Fruit fly (Drosophila melanogaster) whole organism, embryonic: Measurements from ENCODE around the gene CG31922.

Experiments
- Antp ChIP-seq: fragments of 200-800 bp; sonication (Bioruptor generic); optimal IDR thresholded peaks from 3 replicates; lab custom pipeline; 2016; ENCODE audit warnings: missing biosample characterization, missing genetic modification characterization
- Atf6 ChIP-seq: fragments of 200-800 bp; sonication (Bioruptor generic); IDR thresholded peaks from 2 replicates; pipeline ENCODE4 v1.3.6; 2022; ENCODE audit warnings: missing biosample characterization, missing genetic modification characterization
- Blimp-1 ChIP-seq: fragments of 200-800 bp; sonication (Bioruptor generic); optimal IDR thresholded peaks from 3 replicates; lab custom pipeline; 2018; ENCODE audit warnings: missing biosample characterization, missing genetic modification characterization, mild to moderate bottlenecking, moderate library complexity, missing genetic modification reagents
- CG10274 ChIP-seq: fragments of 200-800 bp; sonication (Bioruptor generic); optimal IDR thresholded peaks from 3 replicates; lab custom pipeline; 2017; ENCODE audit warnings: missing biosample characterization, mild to moderate bottlenecking, missing genetic modification characterization
- CG11398 ChIP-seq: fragments of 200-800 bp; sonication (Bioruptor generic); optimal IDR thresholded peaks from 2 replicates; lab custom pipeline; 2016; ENCODE audit warnings: missing biosample characterization, missing genetic modification characterization
- CG14441 ChIP-seq: fragments of 200-800 bp; sonication (Bioruptor generic); IDR thresholded peaks from 2 replicates; pipeline ENCODE4 v1.3.6; 2022; ENCODE audit warnings: missing biosample characterization, missing genetic modification characterization
- CG14710 ChIP-seq: fragments of 200-800 bp; sonication (Bioruptor generic); optimal IDR thresholded peaks from 3 replicates; lab custom pipeline; 2019; ENCODE audit warnings: missing biosample characterization, mild to moderate bottlenecking, missing genetic modification characterization, moderate library complexity
- CG15601 ChIP-seq: fragments of 200-800 bp; sonication (Bioruptor generic); optimal IDR thresholded peaks from 3 replicates; lab custom pipeline; 2019; ENCODE audit warnings: missing biosample characterization, mild to moderate bottlenecking, missing genetic modification characterization, moderate library complexity
- CG17359 ChIP-seq: fragments of 200-800 bp; sonication (Bioruptor generic); optimal IDR thresholded peaks from 3 replicates; lab custom pipeline; 2018; ENCODE audit warnings: missing biosample characterization, mild to moderate bottlenecking, missing genetic modification characterization, moderate library complexity
- CG17361 ChIP-seq: fragments of 200-800 bp; sonication (Bioruptor generic); IDR thresholded peaks from 3 replicates; pipeline ENCODE4 v1.3.6; 2022; ENCODE audit warnings: missing biosample characterization, missing genetic modification characterization
- CG17612 ChIP-seq: fragments of 200-800 bp; sonication (Bioruptor generic); IDR thresholded peaks from 2 replicates; pipeline ENCODE4 v1.3.6; 2022; ENCODE audit warnings: missing biosample characterization, missing genetic modification characterization
- CG30431 ChIP-seq: fragments of 200-800 bp; sonication (Bioruptor generic); optimal IDR thresholded peaks from 2 replicates; lab custom pipeline; 2017; ENCODE audit warnings: missing biosample characterization, missing genetic modification characterization
- CG31365 ChIP-seq: fragments of 200-800 bp; sonication (Bioruptor generic); optimal IDR thresholded peaks from 2 replicates; lab custom pipeline; 2018; ENCODE audit warnings: missing biosample characterization, mild to moderate bottlenecking, missing genetic modification characterization
- CG31388 ChIP-seq: fragments of 200-800 bp; sonication (Bioruptor generic); optimal IDR thresholded peaks from 2 replicates; lab custom pipeline; 2016; ENCODE audit warnings: missing biosample characterization, missing genetic modification characterization
- CG3163 ChIP-seq: fragments of 200-800 bp; sonication (Bioruptor generic); optimal IDR thresholded peaks from 3 replicates; lab custom pipeline; 2016; ENCODE audit warnings: missing biosample characterization, missing genetic modification characterization
- CG34376 ChIP-seq: fragments of 200-800 bp; sonication (Bioruptor generic); optimal IDR thresholded peaks from 2 replicates; lab custom pipeline; 2018; ENCODE audit warnings: missing biosample characterization, mild to moderate bottlenecking, missing genetic modification characterization
- CG4282 ChIP-seq: fragments of 200-800 bp; sonication (Bioruptor generic); optimal IDR thresholded peaks from 2 replicates; lab custom pipeline; 2016; ENCODE audit warnings: missing biosample characterization, missing genetic modification characterization
- CG43689 ChIP-seq: fragments of 200-800 bp; sonication (Bioruptor generic); IDR thresholded peaks from 2 replicates; pipeline ENCODE4 v1.3.6; 2022; ENCODE audit warnings: missing biosample characterization, missing genetic modification characterization
- CG4854 ChIP-seq: fragments of 200-800 bp; sonication (Bioruptor generic); optimal IDR thresholded peaks from 2 replicates; lab custom pipeline; 2016; ENCODE audit warnings: missing biosample characterization, missing genetic modification characterization, inconsistent platforms
- CG6813 ChIP-seq: fragments of 200-800 bp; sonication (Bioruptor generic); optimal IDR thresholded peaks from 2 replicates; lab custom pipeline; 2017; ENCODE audit warnings: missing biosample characterization, missing genetic modification characterization, mild to moderate bottlenecking, moderate library complexity, missing genetic modification reagents
- CG7357 ChIP-seq: fragments of 200-800 bp; sonication (Bioruptor generic); IDR thresholded peaks from 3 replicates; pipeline ENCODE4 v1.3.6; 2022; ENCODE audit warnings: missing biosample characterization, missing genetic modification characterization
- CG7372 ChIP-seq: fragments of 200-800 bp; sonication (Bioruptor generic); IDR thresholded peaks from 2 replicates; pipeline ENCODE4 v1.3.6; 2022; ENCODE audit warnings: missing biosample characterization, missing genetic modification characterization
- CG7987 ChIP-seq: fragments of 200-800 bp; sonication (Bioruptor generic); optimal IDR thresholded peaks from 2 replicates; lab custom pipeline; 2018; ENCODE audit warnings: missing biosample characterization, mild to moderate bottlenecking, missing genetic modification characterization, moderate library complexity
- Dad ChIP-seq: fragments of 200-800 bp; sonication (Bioruptor generic); optimal IDR thresholded peaks from 3 replicates; lab custom pipeline; 2016; ENCODE audit warnings: missing biosample characterization, missing genetic modification characterization
- E2f1 ChIP-seq: fragments of 200-800 bp; sonication (Bioruptor generic); IDR thresholded peaks from 2 replicates; pipeline ENCODE4 v1.3.6; 2022; ENCODE audit warnings: missing biosample characterization, missing genetic modification characterization
- Ets65A ChIP-seq: fragments of 200-800 bp; sonication (Bioruptor generic); peaks from one replicate; lab custom pipeline; 2016; ENCODE audit warnings: missing biosample characterization, missing genetic modification characterization
- Gug ChIP-seq: fragments of 200-800 bp; sonication (Bioruptor generic); IDR thresholded peaks from 4 replicates; pipeline ENCODE4 v1.3.6; 2022; ENCODE audit warnings: missing biosample characterization, missing genetic modification characterization
- NC2α ChIP-seq: fragments of 200-800 bp; sonication (Bioruptor generic); optimal IDR thresholded peaks from 2 replicates; lab custom pipeline; 2016; ENCODE audit warnings: missing biosample characterization, missing genetic modification characterization
- Neu2 ChIP-seq: fragments of 200-800 bp; sonication (Bioruptor generic); optimal IDR thresholded peaks from 3 replicates; lab custom pipeline; 2016; ENCODE audit warnings: missing biosample characterization, missing genetic modification characterization, borderline replicate concordance
- NfI ChIP-seq: fragments of 200-800 bp; sonication (Bioruptor generic); optimal IDR thresholded peaks from 3 replicates; lab custom pipeline; 2018; ENCODE audit warnings: missing biosample characterization, mild to moderate bottlenecking, missing genetic modification characterization, moderate library complexity
- Six4 ChIP-seq: fragments of 200-800 bp; sonication (Bioruptor generic); optimal IDR thresholded peaks from 2 replicates; lab custom pipeline; 2016; ENCODE audit warnings: missing biosample characterization, missing genetic modification characterization
- Sox100B ChIP-seq: fragments of 200-800 bp; sonication (Bioruptor generic); optimal IDR thresholded peaks from 3 replicates; lab custom pipeline; 2018; ENCODE audit warnings: missing biosample characterization, mild to moderate bottlenecking, missing genetic modification characterization
- Spps ChIP-seq: fragments of 200-800 bp; sonication (Bioruptor generic); optimal IDR thresholded peaks from 2 replicates; lab custom pipeline; 2018; ENCODE audit warnings: missing biosample characterization, mild to moderate bottlenecking, missing genetic modification characterization
- Sry-δ ChIP-seq: fragments of 200-800 bp; sonication (Bioruptor generic); optimal IDR thresholded peaks from 2 replicates; lab custom pipeline; 2016; ENCODE audit warnings: missing biosample characterization, missing genetic modification characterization
- Stat92E ChIP-seq, 3 experiments: fragments of >200 bp in 2 of 3; fragments of 200-800 bp in 1 of 3; sonication (Bioruptor generic) in 1 of 3; optimal IDR thresholded peaks; 2 replicates each; lab custom pipeline; 2017 to 2019; ENCODE audit warnings: missing biosample characterization in 3 of 3, missing genetic modification characterization in 3 of 3, mild to moderate bottlenecking in 1 of 3, moderate library complexity in 1 of 3
- amos ChIP-seq: fragments of 200-800 bp; sonication (Bioruptor generic); IDR thresholded peaks from 2 replicates; pipeline ENCODE4 v1.3.6; 2022; ENCODE audit warnings: missing biosample characterization, missing genetic modification characterization; ENCODE audit not compliant: partially characterized antibody
- ato ChIP-seq: fragments of 200-800 bp; sonication (Bioruptor generic); IDR thresholded peaks from 2 replicates; pipeline ENCODE4 v1.3.6; 2022; ENCODE audit warnings: missing biosample characterization, missing genetic modification characterization; ENCODE audit not compliant: partially characterized antibody
- az2 ChIP-seq: fragments of 200-800 bp; sonication (Bioruptor generic); optimal IDR thresholded peaks from 3 replicates; lab custom pipeline; 2016; ENCODE audit warnings: missing biosample characterization, missing genetic modification characterization
- bab2 ChIP-seq: fragments of 200-800 bp; sonication (Bioruptor generic); optimal IDR thresholded peaks from 2 replicates; lab custom pipeline; 2016; ENCODE audit warnings: missing biosample characterization, missing genetic modification characterization
- cas ChIP-seq: fragments of 200-800 bp; sonication (Bioruptor generic); IDR thresholded peaks from 2 replicates; pipeline ENCODE4 v1.3.6; 2022; ENCODE audit warnings: missing biosample characterization, missing genetic modification characterization
- cato ChIP-seq: fragments of 200-800 bp; sonication (Bioruptor generic); optimal IDR thresholded peaks from 2 replicates; lab custom pipeline; 2016; ENCODE audit warnings: missing biosample characterization, missing genetic modification characterization, borderline replicate concordance
- chinmo ChIP-seq: fragments of 200-800 bp; sonication (Bioruptor generic); IDR thresholded peaks from 4 replicates; pipeline ENCODE4 v1.3.6; 2022; ENCODE audit warnings: missing biosample characterization, missing genetic modification characterization; ENCODE audit not compliant: partially characterized antibody
- crol ChIP-seq: fragments of 200-800 bp; sonication (Bioruptor generic); IDR thresholded peaks from 2 replicates; pipeline ENCODE4 v1.3.6; 2022; ENCODE audit warnings: missing biosample characterization, missing genetic modification characterization
- da ChIP-seq: fragments of 200-800 bp; sonication (Bioruptor generic); optimal IDR thresholded peaks from 2 replicates; lab custom pipeline; 2016; ENCODE audit warnings: missing biosample characterization, missing genetic modification characterization
- dan ChIP-seq: fragments of 200-800 bp; sonication (Bioruptor generic); IDR thresholded peaks from 2 replicates; pipeline ENCODE4 v1.3.6; 2022; ENCODE audit warnings: missing biosample characterization, missing genetic modification characterization
- dpn ChIP-seq, 2 experiments: fragments of 200-800 bp; sonication (Bioruptor generic); optimal IDR thresholded peaks; 3 replicates each; lab custom pipeline; 2016; ENCODE audit warnings: missing biosample characterization in 2 of 2, missing genetic modification characterization in 2 of 2
- dysf ChIP-seq: fragments of 200-800 bp; sonication (Bioruptor generic); IDR thresholded peaks from 3 replicates; pipeline ENCODE4 v1.3.6; 2022; ENCODE audit warnings: missing biosample characterization, missing genetic modification characterization
- pros ChIP-seq: fragments of 200-800 bp; sonication (Bioruptor generic); optimal IDR thresholded peaks from 3 replicates; lab custom pipeline; 2019; ENCODE audit warnings: missing biosample characterization, mild to moderate bottlenecking, missing genetic modification characterization, moderate library complexity
- slou ChIP-seq: fragments of 200-800 bp; sonication (Bioruptor generic); optimal IDR thresholded peaks from 3 replicates; lab custom pipeline; 2016; ENCODE audit warnings: missing biosample characterization, missing genetic modification characterization
- stc ChIP-seq: fragments of 200-800 bp; sonication (Bioruptor generic); IDR thresholded peaks from 2 replicates; pipeline ENCODE4 v1.3.6; 2022; ENCODE audit warnings: missing biosample characterization, missing genetic modification characterization

Gene CG31922

dm6 chr2L:1169867-1170415 lies at the start of gene CG31922, which contains the start of gene Plap (continued):
- TF ChIP-seq slou (peak; percentile 68), CG11398 (no peak), NC2α (GFP tag; lab: Kevin White, UChicago) (no peak), ato (GFP tag; lab: Robert Waterston, UW) (peak; percentile 53), chinmo (GFP tag; lab: Robert Waterston, UW) (peak; percentile 75; the same call in 2 of the 4 replicates), CG17612 (no peak), Atf6 (GFP tag; lab: Robert Waterston, UW) (peak; percentile 60; the same call in 1 of the 2 replicates), CG7987 (GFP tag; lab: Kevin White, UChicago) (no peak), CG15601 (peak; percentile 71), CG7372 (peak; percentile 54; the same call in 1 of the 2 replicates), CG17361 (peak; percentile 77), E2f1 (GFP tag; lab: Robert Waterston, UW) (no peak), Antp (GFP tag; lab: Kevin White, UChicago) (peak; percentile 57), CG14710 (tag; lab: Kevin White, UChicago) (peak; percentile 86), bab2 (GFP tag; lab: Kevin White, UChicago) (peak; percentile 64), stc (0 out of 2 replicates have a peak, but pooled peaks have one; percentile 7), cas (GFP tag; lab: Robert Waterston, UW) (no peak), dysf (GFP tag; lab: Robert Waterston, UW) (peak; percentile 62; the same call in 1 of the 3 replicates), CG43689 (GFP tag; lab: Robert Waterston, UW) (no peak), NfI (peak; percentile 75), CG31388 (GFP tag; lab: Kevin White, UChicago) (no peak), CG3163 (GFP tag; lab: Kevin White, UChicago) (peak; percentile 10), Blimp-1 (GFP tag; lab: Kevin White, UChicago) (no peak), CG30431 (no peak), CG4854 (no peak), cato (GFP tag; lab: Kevin White, UChicago) (peak; percentile 52), Gug (GFP tag; lab: Robert Waterston, UW) (peak; percentile 64; the same call in 2 of the 4 replicates), Stat92E (GFP tag; optimal IDR thresholded peaks at IDR 0.05; lab: Kevin White, UChicago) (no peak), amos (GFP tag; lab: Robert Waterston, UW) (peak; percentile 82; the same call in 1 of the 2 replicates), CG17359 (tag; lab: Kevin White, UChicago) (peak; percentile 40), Neu2 (no peak), pros (GFP tag; lab: Kevin White, UChicago) (no peak), CG31365 (no peak), CG4282 (peak; percentile 17), Ets65A (peak; percentile 95), Six4 (GFP tag; lab: Kevin White, UChicago) (peak; percentile 41), az2 (GFP tag; lab: Kevin White, UChicago) (peak; percentile 65), CG6813 (GFP tag; lab: Kevin White, UChicago) (no peak), da (no peak), Dad (GFP tag; lab: Kevin White, UChicago) (peak; percentile 60), Sry-δ (GFP tag; lab: Kevin White, UChicago) (peak; percentile 96), Sox100B (GFP tag; lab: Kevin White, UChicago) (no peak), CG14441 (GFP tag; lab: Robert Waterston, UW) (peak; percentile 50; the same call in 1 of the 2 replicates), Spps (tag; lab: Kevin White, UChicago) (peak; percentile 26), dan (GFP tag; lab: Robert Waterston, UW) (no peak), CG34376 (GFP tag; lab: Kevin White, UChicago) (peak; percentile 77), CG7357 (no peak), CG10274 (GFP tag; lab: Kevin White, UChicago) (no peak), crol (GFP tag; lab: Robert Waterston, UW) (no peak), dpn (GFP tag; optimal IDR thresholded peaks at IDR 0.05; lab: Kevin White, UChicago) (peak; percentile 71 to 79)
